Fruit fly (Drosophila melanogaster): ENCODE results near the gene CG17105.

- TF ChIP-seq CTCF (optimal IDR thresholded peaks at IDR 0.05) (no peak), CG8478 (optimal IDR thresholded peaks at IDR 0.05) (no peak)
Observed at dm6 chr2L:10729955-10730354, 49.1 kb downstream of the CG17105 start, which contains the start of gene CG17118.
